Worm (Caenorhabditis elegans) whole organism, L3 larva: ENCODE results near the gene best-23.

Experiments
- R02D3.7 ChIP-seq: fragments of 150-350 bp; optimal IDR thresholded peaks from 2 replicates; lab custom pipeline; 2014; ENCODE audit warnings: missing biosample characterization, missing genetic modification characterization
- ZK546.5 ChIP-seq: sonication (generic microtip); optimal IDR thresholded peaks from 2 replicates; lab custom pipeline; 2017; ENCODE audit warnings: missing biosample characterization, missing genetic modification characterization
- aly-2 ChIP-seq: fragments of 150-350 bp; optimal IDR thresholded peaks from 2 replicates; lab custom pipeline; 2014; ENCODE audit warnings: missing biosample characterization, missing genetic modification characterization
- ama-1 ChIP-seq: fragments of 150-350 bp; optimal IDR thresholded peaks from 2 replicates; lab custom pipeline; 2018
- ceh-28 ChIP-seq: fragments of 150-350 bp; optimal IDR thresholded peaks from 2 replicates; lab custom pipeline; 2014; ENCODE audit warnings: missing biosample characterization, missing genetic modification reagents, missing genetic modification characterization
- ceh-9 ChIP-seq: sonication (generic microtip); optimal IDR thresholded peaks from 2 replicates; lab custom pipeline; 2018; ENCODE audit warnings: missing biosample characterization, missing genetic modification characterization
- daf-12 ChIP-seq: fragments of 150-350 bp; optimal IDR thresholded peaks from 2 replicates; lab custom pipeline; 2014; ENCODE audit warnings: missing biosample characterization, missing genetic modification reagents, missing genetic modification characterization
- egl-5 ChIP-seq: fragments of 150-350 bp; optimal IDR thresholded peaks from 2 replicates; lab custom pipeline; 2017; ENCODE audit warnings: missing biosample characterization, missing genetic modification reagents, missing genetic modification characterization, inconsistent platforms
- elt-2 ChIP-seq: sonication (generic microtip); optimal IDR thresholded peaks from 2 replicates; lab custom pipeline; 2016; ENCODE audit warnings: missing genetic modification reagents, mild to moderate bottlenecking, missing genetic modification characterization, missing compliant biosample characterization
- elt-3 ChIP-seq, 3 experiments: fragments of 150-350 bp in 1 of 3; sonication (generic microtip) in 2 of 3; optimal IDR thresholded peaks; 2 replicates in 2 of 3; 4 replicates in 1 of 3; lab custom pipeline; 2014 to 2017; ENCODE audit warnings: missing biosample characterization in 3 of 3, missing genetic modification characterization in 3 of 3
- eor-1 ChIP-seq, 2 experiments: fragments of 150-350 bp; optimal IDR thresholded peaks; 2 replicates each; lab custom pipeline; 2014 to 2018; ENCODE audit warnings: missing biosample characterization in 2 of 2, missing genetic modification characterization in 2 of 2
- fkh-10 ChIP-seq: sonication (generic microtip); optimal IDR thresholded peaks from 2 replicates; lab custom pipeline; 2017; ENCODE audit warnings: missing biosample characterization, missing genetic modification reagents, missing genetic modification characterization
- fkh-2 ChIP-seq: fragments of 150-350 bp; optimal IDR thresholded peaks from 2 replicates; lab custom pipeline; 2014; ENCODE audit warnings: missing biosample characterization, missing genetic modification reagents, missing genetic modification characterization
- hmg-11 ChIP-seq: sonication (generic microtip); optimal IDR thresholded peaks from 2 replicates; lab custom pipeline; 2016; ENCODE audit warnings: missing genetic modification characterization, missing compliant biosample characterization
- lin-15B ChIP-seq: fragments of 150-350 bp; optimal IDR thresholded peaks from 2 replicates; lab custom pipeline; 2014; ENCODE audit warnings: missing biosample characterization, missing genetic modification characterization
- lin-39 ChIP-seq: fragments of 150-350 bp; optimal IDR thresholded peaks from 2 replicates; lab custom pipeline; 2018; ENCODE audit warnings: missing biosample characterization, missing genetic modification reagents, missing genetic modification characterization
- mdl-1 ChIP-seq: fragments of 150-350 bp; optimal IDR thresholded peaks from 2 replicates; lab custom pipeline; 2014; ENCODE audit warnings: missing biosample characterization, missing genetic modification characterization
- mml-1 ChIP-seq: fragments of 150-350 bp; sonication (generic microtip); optimal IDR thresholded peaks from 3 replicates; lab custom pipeline; 2014; ENCODE audit warnings: missing biosample characterization, missing genetic modification characterization
- nfya-1 ChIP-seq: sonication (generic microtip); optimal IDR thresholded peaks from 2 replicates; lab custom pipeline; 2017; ENCODE audit warnings: missing genetic modification characterization, mild to moderate bottlenecking, missing compliant biosample characterization, antibody characterized with exemption, moderate library complexity; ENCODE audit not compliant: insufficient read depth
- nhr-12 ChIP-seq: fragments of 150-350 bp; optimal IDR thresholded peaks from 2 replicates; lab custom pipeline; 2014; ENCODE audit warnings: missing biosample characterization, missing genetic modification characterization
- nhr-25 ChIP-seq: sonication (generic microtip); optimal IDR thresholded peaks from 2 replicates; lab custom pipeline; 2017; ENCODE audit warnings: missing biosample characterization, missing genetic modification characterization
- nhr-28 ChIP-seq: fragments of 150-350 bp; optimal IDR thresholded peaks from 2 replicates; lab custom pipeline; 2014; ENCODE audit warnings: missing biosample characterization, missing genetic modification characterization
- nhr-76 ChIP-seq: fragments of 150-350 bp; sonication (generic microtip); optimal IDR thresholded peaks from 5 replicates; lab custom pipeline; 2014; ENCODE audit warnings: missing biosample characterization, missing genetic modification characterization
- nhr-77 ChIP-seq: fragments of 150-350 bp; optimal IDR thresholded peaks from 2 replicates; lab custom pipeline; 2014; ENCODE audit warnings: missing biosample characterization, missing genetic modification characterization
- pha-4 ChIP-seq: fragments of 150-350 bp; optimal IDR thresholded peaks from 2 replicates; lab custom pipeline; 2014; ENCODE audit warnings: missing biosample characterization, missing genetic modification reagents, missing genetic modification characterization
- pqm-1 ChIP-seq: fragments of 150-350 bp; optimal IDR thresholded peaks from 2 replicates; lab custom pipeline; 2017; ENCODE audit warnings: missing biosample characterization, missing genetic modification characterization, inconsistent platforms
- skn-1 ChIP-seq: fragments of 150-350 bp; optimal IDR thresholded peaks from 2 replicates; lab custom pipeline; 2014; ENCODE audit warnings: missing biosample characterization, missing genetic modification characterization
- snpc-4 ChIP-seq: fragments of 150-350 bp; optimal IDR thresholded peaks from 2 replicates; lab custom pipeline; 2014; ENCODE audit warnings: missing biosample characterization, missing genetic modification characterization
- unc-39 ChIP-seq: sonication (generic microtip); optimal IDR thresholded peaks from 4 replicates; lab custom pipeline; 2017; ENCODE audit warnings: missing biosample characterization, missing genetic modification characterization
- unc-62 ChIP-seq: fragments of 150-350 bp; sonication (generic microtip); optimal IDR thresholded peaks from 4 replicates; lab custom pipeline; 2014; ENCODE audit warnings: missing biosample characterization, missing genetic modification reagents, missing genetic modification characterization
- zag-1 ChIP-seq: fragments of 150-350 bp; optimal IDR thresholded peaks from 2 replicates; lab custom pipeline; 2014; ENCODE audit warnings: missing biosample characterization, missing genetic modification characterization

best-23 gene

ce11 chrII:7870632-7871031, 36.8 kb downstream of the best-23 start (continued):
- no peak for TF ChIP-seq hmg-11

ce11 chrII:7870062-7870461, 37.3 kb downstream of the best-23 start, which contains the start of gene ztf-17:
TSS of gene ztf-17 (minus strand) at chrII:7870162.
- TF ChIP-seq elt-3 (tag; optimal IDR thresholded peaks at IDR 0.05; lab: Kevin White, UChicago) = no peak
- TF ChIP-seq elt-2 (tag; lab: Kevin White, UChicago) = peak; percentile 1

ce11 chrII:7866081-7866480, 41.3 kb downstream of the best-23 start:
- no peak for TF ChIP-seq daf-12 (tag; lab: Kevin White, UChicago)
- no peak for TF ChIP-seq egl-5 (tag; lab: Kevin White, UChicago)
- no peak for TF ChIP-seq ceh-9
- TF ChIP-seq nhr-77 (tag; lab: Kevin White, UChicago) = no peak
- TF ChIP-seq fkh-2 = no peak
- no peak for TF ChIP-seq zag-1 (tag; lab: Kevin White, UChicago)
- no peak for TF ChIP-seq ceh-28
- TF ChIP-seq mdl-1 (tag; lab: Kevin White, UChicago) = no peak
- TF ChIP-seq eor-1 (tag; optimal IDR thresholded peaks at IDR 0.05; lab: Kevin White, UChicago) = no peak
- TF ChIP-seq hmg-11 = no peak
- no peak for TF ChIP-seq R02D3.7
- no peak for TF ChIP-seq snpc-4
- TF ChIP-seq lin-15B (tag; lab: Kevin White, UChicago) = no peak
- no peak for TF ChIP-seq unc-62

ce11 chrII:7864892-7865291, 42.5 kb downstream of the best-23 start:
- TF ChIP-seq pqm-1 (tag; lab: Kevin White, UChicago) (no peak), egl-5 (tag; lab: Kevin White, UChicago) (no peak), skn-1 (no peak), nhr-28 (tag; lab: Kevin White, UChicago) (no peak), nfya-1 (tag; lab: Kevin White, UChicago) (no peak), pha-4 (no peak), nhr-76 (tag; lab: Kevin White, UChicago) (no peak)

ce11 chrII:7864207-7864606, 43.2 kb downstream of the best-23 start, which contains the start of gene ostb-1:
TSS of gene ostb-1 (plus strand) at chrII:7864507.
- TF ChIP-seq pha-4 = peak; percentile 56
- TF ChIP-seq unc-39 (tag; lab: Kevin White, UChicago) = no peak
- TF ChIP-seq nfya-1 (tag; lab: Kevin White, UChicago) = peak; percentile 81
- TF ChIP-seq ZK546.5 = no peak
- TF ChIP-seq nhr-25 (tag; lab: Kevin White, UChicago) = no peak
- TF ChIP-seq fkh-10 (GFP tag; lab: Kevin White, UChicago) = no peak
- no peak for TF ChIP-seq ama-1
- no peak for TF ChIP-seq nhr-76 (tag; lab: Kevin White, UChicago)
- no peak for TF ChIP-seq nhr-28 (tag; lab: Kevin White, UChicago)
- TF ChIP-seq egl-5 (tag; lab: Kevin White, UChicago) = no peak
- TF ChIP-seq, all 47 proteins: peak for 2

ce11 chrII:7863480-7864125, 43.8 kb downstream of the best-23 start:
- TF ChIP-seq lin-15B (tag; lab: Kevin White, UChicago) = peak; percentile 48
- TF ChIP-seq ZK546.5 = no peak
- TF ChIP-seq nhr-12 (tag; lab: Kevin White, UChicago) = no peak

- TF ChIP-seq egl-5 (tag; lab: Kevin White, UChicago) (peak; percentile 54), snpc-4 (peak; percentile 59), aly-2 (tag; lab: Kevin White, UChicago) (no peak), mml-1 (tag; lab: Kevin White, UChicago) (no peak), pha-4 (peak; percentile 57), elt-2 (tag; lab: Kevin White, UChicago) (peak; percentile 5), hmg-11 (peak; percentile 57), lin-39 (tag; lab: Kevin White, UChicago) (peak; percentile 64), nhr-28 (tag; lab: Kevin White, UChicago) (no peak), nhr-25 (tag; lab: Kevin White, UChicago) (peak; percentile 19), nfya-1 (tag; lab: Kevin White, UChicago) (peak; percentile 67), lin-15B (tag; lab: Kevin White, UChicago) (peak; percentile 79)
Observed at ce11 chrII:7860221-7860928, 47.0 kb downstream of the best-23 start, which contains the start of gene lin-5. TSS of gene lin-5 (plus strand) at chrII:7860574.
